Fruit fly (Drosophila melanogaster) whole organism, embryonic: ENCODE measurements around the gene CG46462.

ENCODE experiments used
- ATbp ChIP-seq: fragments of 200-800 bp; sonication (Bioruptor generic); optimal IDR thresholded peaks from 2 replicates; lab custom pipeline; 2017; ENCODE audit warnings: missing biosample characterization, mild to moderate bottlenecking, missing genetic modification characterization, missing genetic modification reagents
- B-H1 ChIP-seq: fragments of 200-800 bp; sonication (Bioruptor generic); IDR thresholded peaks from 3 replicates; pipeline ENCODE4 v1.3.6; 2022; ENCODE audit warnings: missing biosample characterization, missing genetic modification characterization
- B-H2 ChIP-seq: fragments of 200-800 bp; sonication (Bioruptor generic); optimal IDR thresholded peaks from 2 replicates; lab custom pipeline; 2018; ENCODE audit warnings: missing biosample characterization, mild to moderate bottlenecking, missing genetic modification characterization
- CG10209 ChIP-seq: fragments of 200-800 bp; sonication (Bioruptor generic); optimal IDR thresholded peaks from 3 replicates; lab custom pipeline; 2017; ENCODE audit warnings: missing biosample characterization, mild to moderate bottlenecking, missing genetic modification characterization, missing genetic modification reagents
- CG10543 ChIP-seq: fragments of 200-800 bp; sonication (Bioruptor generic); optimal IDR thresholded peaks from 3 replicates; lab custom pipeline; 2017; ENCODE audit warnings: missing biosample characterization, mild to moderate bottlenecking, missing genetic modification characterization, moderate library complexity
- CG10959 ChIP-seq: fragments of 200-800 bp; sonication (Bioruptor generic); IDR thresholded peaks from 2 replicates; pipeline ENCODE4 v1.3.6; 2022; ENCODE audit warnings: missing biosample characterization, missing genetic modification characterization
- CG11695 ChIP-seq: fragments of 200-800 bp; sonication (Bioruptor generic); IDR thresholded peaks from 3 replicates; pipeline ENCODE4 v1.3.6; 2022; ENCODE audit warnings: missing biosample characterization, missing genetic modification characterization
- CG1602 ChIP-seq: fragments of 200-800 bp; sonication (Bioruptor generic); optimal IDR thresholded peaks from 3 replicates; lab custom pipeline; 2016; ENCODE audit warnings: missing biosample characterization, missing genetic modification characterization
- CG1603 ChIP-seq: fragments of 200-800 bp; sonication (Bioruptor generic); optimal IDR thresholded peaks from 2 replicates; lab custom pipeline; 2019; ENCODE audit warnings: missing biosample characterization, mild to moderate bottlenecking, missing genetic modification characterization, moderate library complexity
- CG17359 ChIP-seq: fragments of 200-800 bp; sonication (Bioruptor generic); optimal IDR thresholded peaks from 3 replicates; lab custom pipeline; 2018; ENCODE audit warnings: missing biosample characterization, mild to moderate bottlenecking, missing genetic modification characterization, moderate library complexity
- CG17568 ChIP-seq: fragments of 200-800 bp; sonication (Bioruptor generic); optimal IDR thresholded peaks from 2 replicates; lab custom pipeline; 2018; ENCODE audit warnings: missing biosample characterization, mild to moderate bottlenecking, missing genetic modification characterization, moderate library complexity
- CG2116 ChIP-seq: fragments of 200-800 bp; sonication (Bioruptor generic); optimal IDR thresholded peaks from 3 replicates; lab custom pipeline; 2018; ENCODE audit warnings: missing biosample characterization, mild to moderate bottlenecking, missing genetic modification characterization
- CG2120 ChIP-seq: fragments of 200-800 bp; sonication (Bioruptor generic); optimal IDR thresholded peaks from 3 replicates; lab custom pipeline; 2016; ENCODE audit warnings: missing biosample characterization, missing genetic modification characterization
- CG2712 ChIP-seq: fragments of 200-800 bp; optimal IDR thresholded peaks from 3 replicates; lab custom pipeline; 2019; ENCODE audit warnings: missing biosample characterization, mild to moderate bottlenecking, missing genetic modification characterization, moderate library complexity
- CG34376 ChIP-seq: fragments of 200-800 bp; sonication (Bioruptor generic); optimal IDR thresholded peaks from 2 replicates; lab custom pipeline; 2018; ENCODE audit warnings: missing biosample characterization, mild to moderate bottlenecking, missing genetic modification characterization
- CG4282 ChIP-seq: fragments of 200-800 bp; sonication (Bioruptor generic); optimal IDR thresholded peaks from 2 replicates; lab custom pipeline; 2016; ENCODE audit warnings: missing biosample characterization, missing genetic modification characterization
- CG4617 ChIP-seq: fragments of 200-800 bp; sonication (Bioruptor generic); optimal IDR thresholded peaks from 3 replicates; lab custom pipeline; 2016; ENCODE audit warnings: missing biosample characterization, missing genetic modification characterization, borderline replicate concordance
- CG4854 ChIP-seq: fragments of 200-800 bp; sonication (Bioruptor generic); optimal IDR thresholded peaks from 2 replicates; lab custom pipeline; 2016; ENCODE audit warnings: missing biosample characterization, missing genetic modification characterization, inconsistent platforms
- CG6272 ChIP-seq: fragments of 200-800 bp; sonication (Bioruptor generic); IDR thresholded peaks from 2 replicates; pipeline ENCODE4 v1.3.6; 2022; ENCODE audit warnings: missing biosample characterization, missing genetic modification characterization
- CG6654 ChIP-seq: fragments of 200-800 bp; sonication (Bioruptor generic); optimal IDR thresholded peaks from 2 replicates; lab custom pipeline; 2017; ENCODE audit warnings: missing biosample characterization, mild to moderate bottlenecking, missing genetic modification characterization
- CG6689 ChIP-seq: fragments of 200-800 bp; sonication (Bioruptor generic); IDR thresholded peaks from 2 replicates; pipeline ENCODE4 v1.3.6; 2022; ENCODE audit warnings: missing biosample characterization, missing genetic modification characterization
- Dref ChIP-seq: fragments of 200-800 bp; sonication (Bioruptor generic); IDR thresholded peaks from 2 replicates; pipeline ENCODE4 v1.3.6; 2022; ENCODE audit warnings: missing biosample characterization, missing genetic modification characterization
- Elba2 ChIP-seq: fragments of 200-800 bp; sonication (Bioruptor generic); optimal IDR thresholded peaks from 3 replicates; lab custom pipeline; 2016; ENCODE audit warnings: missing biosample characterization, missing genetic modification characterization
- Kr ChIP-seq: fragments of 200-800 bp; sonication (Bioruptor generic); optimal IDR thresholded peaks from 2 replicates; lab custom pipeline; 2017; ENCODE audit warnings: missing biosample characterization, mild to moderate bottlenecking, missing genetic modification characterization
- Lpt ChIP-seq: fragments of >200 bp; optimal IDR thresholded peaks from 2 replicates; lab custom pipeline; 2018; ENCODE audit warnings: missing biosample characterization, missing genetic modification characterization
- Myb ChIP-seq: fragments of 200-800 bp; sonication (Bioruptor generic); optimal IDR thresholded peaks from 2 replicates; lab custom pipeline; 2016; ENCODE audit warnings: missing biosample characterization, missing genetic modification characterization
- Oli ChIP-seq: fragments of 200-800 bp; sonication (Bioruptor generic); optimal IDR thresholded peaks from 2 replicates; lab custom pipeline; 2018; ENCODE audit warnings: missing biosample characterization, mild to moderate bottlenecking, missing genetic modification characterization, moderate library complexity
- Optix ChIP-seq: fragments of 200-800 bp; sonication (Bioruptor generic); IDR thresholded peaks from 3 replicates; pipeline ENCODE4 v1.3.6; 2022; ENCODE audit warnings: missing biosample characterization, missing genetic modification characterization
- PHDP ChIP-seq: fragments of 200-800 bp; sonication (Bioruptor generic); optimal IDR thresholded peaks from 3 replicates; lab custom pipeline; 2018; ENCODE audit warnings: missing biosample characterization, mild to moderate bottlenecking, missing genetic modification characterization, moderate library complexity
- Trl ChIP-seq, 3 experiments: fragments of >200 bp in 2 of 3; fragments of 200-800 bp in 1 of 3; sonication (Bioruptor generic) in 1 of 3; optimal IDR thresholded peaks; 2 replicates in 1 of 3; 3 replicates in 2 of 3; lab custom pipeline; 2016 to 2017; ENCODE audit warnings: missing biosample characterization in 1 of 3, missing genetic modification characterization in 1 of 3
- Xbp1 ChIP-seq: fragments of 200-800 bp; sonication (Bioruptor generic); optimal IDR thresholded peaks from 3 replicates; lab custom pipeline; 2016; ENCODE audit warnings: missing biosample characterization, mild to moderate bottlenecking, missing genetic modification characterization
- btn ChIP-seq: fragments of 200-800 bp; sonication (Bioruptor generic); optimal IDR thresholded peaks from 2 replicates; lab custom pipeline; 2016; ENCODE audit warnings: missing biosample characterization, missing genetic modification characterization
- chif ChIP-seq, 2 experiments: fragments of 200-800 bp; sonication (Bioruptor generic); optimal IDR thresholded peaks; 3 replicates each; lab custom pipeline; 2016; ENCODE audit warnings: missing biosample characterization in 2 of 2, missing genetic modification characterization in 2 of 2
- ci ChIP-seq: fragments of 200-800 bp; sonication (Bioruptor generic); IDR thresholded peaks from 3 replicates; pipeline ENCODE4 v1.3.6; 2022; ENCODE audit warnings: missing biosample characterization, missing genetic modification characterization
- danr ChIP-seq: fragments of 200-800 bp; sonication (Bioruptor generic); IDR thresholded peaks from 2 replicates; pipeline ENCODE4 v1.3.6; 2022; ENCODE audit warnings: missing biosample characterization, missing genetic modification characterization
- dmrt99B ChIP-seq: fragments of 200-800 bp; sonication (Bioruptor generic); optimal IDR thresholded peaks from 2 replicates; lab custom pipeline; 2018; ENCODE audit warnings: missing biosample characterization, mild to moderate bottlenecking, missing genetic modification characterization, moderate library complexity
- ems ChIP-seq: fragments of 200-800 bp; sonication (Bioruptor generic); optimal IDR thresholded peaks from 3 replicates; lab custom pipeline; 2016; ENCODE audit warnings: missing biosample characterization, missing genetic modification characterization
- esg ChIP-seq: fragments of 200-800 bp; sonication (Bioruptor generic); conservative IDR thresholded peaks from 2 replicates; pipeline ENCODE4 v1.3.6; 2022; ENCODE audit warnings: missing biosample characterization, missing genetic modification characterization
- eve ChIP-seq, 2 experiments: fragments of >200 bp; optimal IDR thresholded peaks; 2 replicates each; lab custom pipeline; 2017; ENCODE audit warnings: missing biosample characterization in 2 of 2, missing genetic modification characterization in 2 of 2
- fd64A ChIP-seq: fragments of 200-800 bp; sonication (Bioruptor generic); optimal IDR thresholded peaks from 3 replicates; lab custom pipeline; 2018; ENCODE audit warnings: missing biosample characterization, mild to moderate bottlenecking, missing genetic modification characterization
- gsb ChIP-seq: fragments of 200-800 bp; sonication (Bioruptor generic); IDR thresholded peaks from 2 replicates; pipeline ENCODE4 v1.3.6; 2022; ENCODE audit warnings: missing biosample characterization, missing genetic modification characterization
- jumu ChIP-seq: fragments of 200-800 bp; sonication (Bioruptor generic); optimal IDR thresholded peaks from 3 replicates; lab custom pipeline; 2016; ENCODE audit warnings: missing biosample characterization, missing genetic modification characterization
- mam ChIP-seq: fragments of 200-800 bp; sonication (Bioruptor generic); optimal IDR thresholded peaks from 3 replicates; lab custom pipeline; 2016; ENCODE audit warnings: missing biosample characterization, missing genetic modification characterization
- nerfin-2 ChIP-seq: fragments of 200-800 bp; sonication (Bioruptor generic); IDR thresholded peaks from 2 replicates; pipeline ENCODE4 v1.3.6; 2022; ENCODE audit warnings: missing biosample characterization, missing genetic modification characterization; ENCODE audit not compliant: partially characterized antibody
- org-1 ChIP-seq: fragments of 200-800 bp; sonication (Bioruptor generic); optimal IDR thresholded peaks from 2 replicates; lab custom pipeline; 2017; ENCODE audit warnings: missing biosample characterization, missing genetic modification characterization
- repo ChIP-seq: fragments of 200-800 bp; sonication (Bioruptor generic); optimal IDR thresholded peaks from 2 replicates; lab custom pipeline; 2016; ENCODE audit warnings: missing biosample characterization, missing genetic modification characterization
- sens ChIP-seq: fragments of 200-800 bp; sonication (Bioruptor generic); peaks from one replicate; lab custom pipeline; 2016; ENCODE audit warnings: missing biosample characterization, missing genetic modification characterization
- sima ChIP-seq: fragments of 200-800 bp; sonication (Bioruptor generic); optimal IDR thresholded peaks from 2 replicates; lab custom pipeline; 2016; ENCODE audit warnings: missing biosample characterization, missing genetic modification characterization
- slou ChIP-seq: fragments of 200-800 bp; sonication (Bioruptor generic); optimal IDR thresholded peaks from 3 replicates; lab custom pipeline; 2016; ENCODE audit warnings: missing biosample characterization, missing genetic modification characterization
- sug ChIP-seq: fragments of 200-800 bp; optimal IDR thresholded peaks from 2 replicates; lab custom pipeline; 2019; ENCODE audit warnings: missing biosample characterization, mild to moderate bottlenecking, missing genetic modification characterization, moderate library complexity
- ttk ChIP-seq: fragments of 200-800 bp; sonication (Bioruptor generic); IDR thresholded peaks from 2 replicates; pipeline ENCODE4 v2.1.2; 2022; ENCODE audit warnings: missing biosample characterization, missing genetic modification characterization
- vfl ChIP-seq: fragments of 200-800 bp; sonication (Bioruptor generic); optimal IDR thresholded peaks from 2 replicates; lab custom pipeline; 2016; ENCODE audit warnings: missing biosample characterization, missing genetic modification characterization
- zfh1 ChIP-seq: fragments of 200-800 bp; sonication (Bioruptor generic); IDR thresholded peaks from 3 replicates; pipeline ENCODE4 v1.3.6; 2022; ENCODE audit warnings: missing biosample characterization, missing genetic modification characterization

CG46462 gene

dm6 chr3L:19914833-19915232 is 16.7 kb upstream of the CG46462 start, which contains the start of gene Rpn1 (continued):
- no peak for TF ChIP-seq btn (GFP tag; lab: Kevin White, UChicago)
- TF ChIP-seq CG2712 (tag; lab: Kevin White, UChicago) = no peak
- TF ChIP-seq Oli = no peak
- TF ChIP-seq org-1 (GFP tag; lab: Kevin White, UChicago) = no peak
- peak; percentile 77 for TF ChIP-seq CG2116 (GFP tag; lab: Kevin White, UChicago)
- TF ChIP-seq Elba2 (GFP tag; lab: Kevin White, UChicago) = no peak
- TF ChIP-seq CG11695 (GFP tag; lab: Robert Waterston, UW) = no peak
- TF ChIP-seq ttk = no peak
- no peak for TF ChIP-seq ATbp (GFP tag; lab: Kevin White, UChicago)
- TF ChIP-seq eve (GFP tag; optimal IDR thresholded peaks at IDR 0.05; lab: Kevin White, UChicago) = no peak
- TF ChIP-seq B-H1 (GFP tag; lab: Robert Waterston, UW) = no peak
- TF ChIP-seq Kr (GFP tag; lab: Kevin White, UChicago) = no peak
- TF ChIP-seq slou (GFP tag; lab: Kevin White, UChicago) = no peak
- TF ChIP-seq CG2120 (GFP tag; lab: Kevin White, UChicago) = peak; percentile 52
- no peak for TF ChIP-seq CG34376 (GFP tag; lab: Kevin White, UChicago)
- no peak for TF ChIP-seq dmrt99B (tag; lab: Kevin White, UChicago)
- TF ChIP-seq vfl (GFP tag; lab: Kevin White, UChicago) = no peak
- peak; percentile 30 for TF ChIP-seq sens
- TF ChIP-seq fd64A (GFP tag; lab: Kevin White, UChicago) = no peak
- TF ChIP-seq sima (GFP tag; lab: Kevin White, UChicago) = no peak
- TF ChIP-seq B-H2 (GFP tag; lab: Kevin White, UChicago) = no peak
- TF ChIP-seq Lpt = no peak
- no peak for TF ChIP-seq gsb (GFP tag; lab: Robert Waterston, UW)
- TF ChIP-seq repo (GFP tag; lab: Kevin White, UChicago) = no peak
- no peak for TF ChIP-seq CG17359 (tag; lab: Kevin White, UChicago)
- no peak for TF ChIP-seq PHDP (tag; lab: Kevin White, UChicago)
- TF ChIP-seq CG1603 (tag; lab: Kevin White, UChicago) = no peak
- TF ChIP-seq CG4282 = no peak
- TF ChIP-seq esg (GFP tag; lab: Robert Waterston, UW) = no peak
- TF ChIP-seq CG10959 = no peak
- TF ChIP-seq zfh1 (GFP tag; lab: Robert Waterston, UW) = no peak
- no peak for TF ChIP-seq CG17568 (GFP tag; lab: Kevin White, UChicago)
- peak; percentile 48 for TF ChIP-seq Xbp1
- TF ChIP-seq CG6272 (GFP tag; lab: Robert Waterston, UW) = no peak
- peak; percentile 39 for TF ChIP-seq mam (GFP tag; lab: Kevin White, UChicago)
- no peak for TF ChIP-seq Trl (optimal IDR thresholded peaks at IDR 0.05; lab: Kevin White, UChicago)
- no peak for TF ChIP-seq Trl (GFP tag; optimal IDR thresholded peaks at IDR 0.05; lab: Kevin White, UChicago)
- no peak for TF ChIP-seq chif (GFP tag; optimal IDR thresholded peaks at IDR 0.05; lab: Kevin White, UChicago)
- no peak for TF ChIP-seq Optix
- peak; percentile 49; the same call in 2 of the 3 replicates for TF ChIP-seq ci
- TF ChIP-seq jumu (GFP tag; lab: Kevin White, UChicago) = peak; percentile 4
- TF ChIP-seq Myb (GFP tag; lab: Kevin White, UChicago) = peak; percentile 82
- no peak for TF ChIP-seq CG10543 (GFP tag; lab: Kevin White, UChicago)
- TF ChIP-seq CG6689 (GFP tag; lab: Robert Waterston, UW) = no peak
- no peak for TF ChIP-seq CG10209 (GFP tag; lab: Kevin White, UChicago)
- TF ChIP-seq CG4854 (GFP tag; lab: Kevin White, UChicago) = no peak
- no peak for TF ChIP-seq CG1602 (GFP tag; lab: Kevin White, UChicago)
- no peak for TF ChIP-seq sug (tag; lab: Kevin White, UChicago)
- no peak for TF ChIP-seq danr
- peak; percentile 92 for TF ChIP-seq CG4617 (GFP tag; lab: Kevin White, UChicago)
- TF ChIP-seq ems = no peak
- TF ChIP-seq CG6654 = no peak
- TF ChIP-seq nerfin-2 = peak; percentile 60
- TF ChIP-seq Dref = peak; percentile 84
